Fruit fly (Drosophila melanogaster) whole organism, pupa: ENCODE data around the gene CG5246.

Experiments
- CG10348 ChIP-seq: fragments of 200-800 bp; sonication (Bioruptor generic); IDR thresholded peaks from 2 replicates; pipeline ENCODE4 v1.3.6; 2022; ENCODE audit warnings: missing biosample characterization, missing genetic modification characterization
- CG15710 ChIP-seq: fragments of 200-800 bp; sonication (Bioruptor generic); optimal IDR thresholded peaks from 2 replicates; lab custom pipeline; 2018; ENCODE audit warnings: missing biosample characterization, mild to moderate bottlenecking, missing genetic modification characterization, moderate library complexity
- CG17806 ChIP-seq: fragments of 200-800 bp; sonication (Bioruptor generic); optimal IDR thresholded peaks from 2 replicates; lab custom pipeline; 2018; ENCODE audit warnings: missing biosample characterization, mild to moderate bottlenecking, missing genetic modification characterization, moderate library complexity
- CG34367 ChIP-seq: fragments of 200-800 bp; sonication (Bioruptor generic); optimal IDR thresholded peaks from 2 replicates; lab custom pipeline; 2018; ENCODE audit warnings: missing biosample characterization, mild to moderate bottlenecking, missing genetic modification characterization
- CG8301 ChIP-seq: fragments of 200-800 bp; sonication (Bioruptor generic); optimal IDR thresholded peaks from 2 replicates; lab custom pipeline; 2018; ENCODE audit warnings: missing biosample characterization, mild to moderate bottlenecking, missing genetic modification characterization
- D1 ChIP-seq: fragments of 200-800 bp; sonication (Bioruptor generic); optimal IDR thresholded peaks from 2 replicates; lab custom pipeline; 2018; ENCODE audit warnings: missing biosample characterization, mild to moderate bottlenecking, missing genetic modification characterization, moderate library complexity
- EcR ChIP-seq: fragments of 200-800 bp; sonication (Bioruptor generic); optimal IDR thresholded peaks from 3 replicates; lab custom pipeline; 2019; ENCODE audit warnings: missing biosample characterization, missing genetic modification characterization, mild to moderate bottlenecking, moderate library complexity, missing genetic modification reagents

dm6 chr3R:17120165-17120564, 15.7 kb upstream of the CG5246 start, which contains the start of gene CG34278:
- TF ChIP-seq CG17806 (tag; lab: Kevin White, UChicago) (no peak), D1 (tag; lab: Kevin White, UChicago) (no peak), CG10348 (no peak), CG8301 (tag; lab: Kevin White, UChicago) (no peak), CG34367 (no peak), EcR (GFP tag; lab: Kevin White, UChicago) (no peak), CG15710 (tag; lab: Kevin White, UChicago) (no peak)
